Worm (Caenorhabditis elegans) whole organism, mixed stage, embryonic: ENCODE measurements around the gene E03H12.7.

Experiments used
- ceh-43 ChIP-seq: fragments of 200-800 bp; sonication (Bioruptor generic); optimal IDR thresholded peaks from 2 replicates; lab custom pipeline; 2018; ENCODE audit warnings: mild to moderate bottlenecking, missing genetic modification characterization, moderate library complexity, missing compliant biosample characterization
- lin-13 ChIP-seq: fragments of 150-350 bp; optimal IDR thresholded peaks from 2 replicates; lab custom pipeline; 2014; ENCODE audit warnings: missing biosample characterization, missing genetic modification characterization
- lsy-2 ChIP-seq: fragments of 150-350 bp; optimal IDR thresholded peaks from 2 replicates; lab custom pipeline; 2014; ENCODE audit warnings: missing biosample characterization, missing genetic modification characterization
- mab-5 ChIP-seq: fragments of 150-350 bp; optimal IDR thresholded peaks from 2 replicates; lab custom pipeline; 2014; ENCODE audit warnings: missing biosample characterization, missing genetic modification characterization
- nhr-12 ChIP-seq: fragments of 150-350 bp; optimal IDR thresholded peaks from 2 replicates; lab custom pipeline; 2014; ENCODE audit warnings: missing biosample characterization, missing genetic modification characterization
- nhr-237 ChIP-seq: fragments of 150-350 bp; optimal IDR thresholded peaks from 2 replicates; lab custom pipeline; 2014; ENCODE audit warnings: missing biosample characterization, missing genetic modification characterization
- nhr-76 ChIP-seq: sonication (generic microtip); optimal IDR thresholded peaks from 2 replicates; lab custom pipeline; 2017; ENCODE audit warnings: missing biosample characterization, missing genetic modification characterization
- pha-4 ChIP-seq: fragments of 150-350 bp; optimal IDR thresholded peaks from 2 replicates; lab custom pipeline; 2018; ENCODE audit warnings: missing biosample characterization, missing genetic modification reagents, missing genetic modification characterization

- no peak for TF ChIP-seq lsy-2 (tag; lab: Kevin White, UChicago)
- TF ChIP-seq lin-13 (tag; lab: Kevin White, UChicago), result no peak
- no peak for TF ChIP-seq nhr-237 (tag; lab: Kevin White, UChicago)
- no peak for TF ChIP-seq nhr-76 (tag; lab: Kevin White, UChicago)
- TF ChIP-seq ceh-43 (GFP tag; lab: Kevin White, UChicago), result no peak
- TF ChIP-seq pha-4, result no peak
- no peak for TF ChIP-seq mab-5 (tag; lab: Kevin White, UChicago)
- no peak for TF ChIP-seq nhr-12 (tag; lab: Kevin White, UChicago)
These were observed 8.5 kb upstream of the E03H12.7 start for ce11 chrIV:4996956-4997355.
